Worm (Caenorhabditis elegans): Measurements from ENCODE around the gene F26G1.9.

- TF ChIP-seq nfya-1 (tag; optimal IDR thresholded peaks at IDR 0.05; ENCODE audit: borderline replicate concordance, insufficient read depth) (no peak), lin-54 (GFP tag; optimal IDR thresholded peaks at IDR 0.05) (no peak), pha-4 (tag; optimal IDR thresholded peaks at IDR 0.05) (no peak), cebp-2 (GFP tag; IDR thresholded peaks at IDR 0.05) (no peak), efl-1 (GFP tag; optimal IDR thresholded peaks at IDR 0.05) (no peak), attf-5 (GFP tag; optimal IDR thresholded peaks at IDR 0.05) (no peak), sdz-38 (tag; optimal IDR thresholded peaks at IDR 0.05) (no peak), ztf-28 (GFP tag; IDR thresholded peaks at IDR 0.05) (no peak), chd-7 (tag; optimal IDR thresholded peaks at IDR 0.05) (no peak)
Measured at ce11 chrII:4756751-4757150, 17.0 kb downstream of the F26G1.9 start, which contains the start of gene C27D9.2.

All from whole organism, young adult.